Worm (Caenorhabditis elegans) whole organism, L1 larva: ENCODE measurements around the gene lmtr-2.

Source experiments
- C04F5.9 ChIP-seq: sonication (generic microtip); optimal IDR thresholded peaks from 2 replicates; lab custom pipeline; 2016; ENCODE audit warnings: missing genetic modification characterization, missing compliant biosample characterization
- C16A3.4 ChIP-seq: fragments of 150-350 bp; optimal IDR thresholded peaks from 2 replicates; lab custom pipeline; 2014; ENCODE audit warnings: missing biosample characterization, missing genetic modification characterization
- F16B12.6 ChIP-seq: fragments of 150-350 bp; optimal IDR thresholded peaks from 2 replicates; lab custom pipeline; 2014; ENCODE audit warnings: missing biosample characterization, missing genetic modification characterization
- aha-1 ChIP-seq: fragments of 150-350 bp; optimal IDR thresholded peaks from 2 replicates; lab custom pipeline; 2014; ENCODE audit warnings: missing biosample characterization, missing genetic modification characterization
- alr-1 ChIP-seq: fragments of 200-800 bp; sonication (Bioruptor generic); optimal IDR thresholded peaks from 2 replicates; lab custom pipeline; 2018; ENCODE audit warnings: borderline replicate concordance, mild to moderate bottlenecking, missing genetic modification characterization, missing compliant biosample characterization
- blmp-1 ChIP-seq: fragments of 150-350 bp; optimal IDR thresholded peaks from 2 replicates; lab custom pipeline; 2014; ENCODE audit warnings: missing biosample characterization, missing genetic modification characterization
- ceh-82 ChIP-seq, 3 experiments: fragments of 150-350 bp in 1 of 3; sonication (generic microtip) in 2 of 3; optimal IDR thresholded peaks; 2 replicates each; lab custom pipeline; 2014 to 2017; ENCODE audit warnings: missing biosample characterization in 3 of 3, missing genetic modification characterization in 3 of 3
- ceh-88 ChIP-seq: fragments of 200-800 bp; sonication (Bioruptor generic); IDR thresholded peaks from 2 replicates; pipeline ENCODE4 v1.3.6; 2022; ENCODE audit warnings: missing genetic modification characterization, missing compliant biosample characterization
- ces-1 ChIP-seq: fragments of 150-350 bp; optimal IDR thresholded peaks from 2 replicates; lab custom pipeline; 2014; ENCODE audit warnings: missing biosample characterization, missing genetic modification reagents, missing genetic modification characterization
- efl-1 ChIP-seq, 4 experiments: fragments of 150-350 bp; optimal IDR thresholded peaks in 3 of 4; peaks in 1 of 4; 1 replicate in 1 of 4; 2 replicates in 3 of 4; lab custom pipeline; 2014; ENCODE audit warnings: missing biosample characterization in 2 of 4, missing genetic modification characterization in 2 of 4, missing genetic modification reagents in 2 of 4
- elt-3 ChIP-seq, 6 experiments: fragments of 150-350 bp in 1 of 6; sonication (generic microtip); optimal IDR thresholded peaks; 2 replicates each; lab custom pipeline; 2017 to 2018; ENCODE audit warnings: missing biosample characterization in 6 of 6, missing genetic modification characterization in 6 of 6, inconsistent platforms in 1 of 6
- ets-5 ChIP-seq: fragments of 200-800 bp; sonication (Bioruptor generic); IDR thresholded peaks from 2 replicates; pipeline ENCODE4 v1.3.6; 2022; ENCODE audit warnings: missing genetic modification characterization, missing compliant biosample characterization
- fkh-10 ChIP-seq: sonication (generic microtip); optimal IDR thresholded peaks from 2 replicates; lab custom pipeline; 2017; ENCODE audit warnings: missing biosample characterization, missing genetic modification reagents, missing genetic modification characterization
- fkh-8 ChIP-seq: sonication (generic microtip); optimal IDR thresholded peaks from 2 replicates; lab custom pipeline; 2016; ENCODE audit warnings: mild to moderate bottlenecking, missing genetic modification characterization, missing compliant biosample characterization
- fos-1 ChIP-seq: fragments of 150-350 bp; optimal IDR thresholded peaks from 2 replicates; lab custom pipeline; 2014; ENCODE audit warnings: missing biosample characterization, missing genetic modification characterization
- grh-1 ChIP-seq: fragments of 200-800 bp; sonication (Bioruptor generic); IDR thresholded peaks from 2 replicates; pipeline ENCODE4 v1.3.6; 2022; ENCODE audit warnings: missing genetic modification reagents, missing genetic modification characterization, missing compliant biosample characterization
- hlh-17 ChIP-seq: fragments of 200-800 bp; sonication (Bioruptor generic); optimal IDR thresholded peaks from 2 replicates; lab custom pipeline; 2018; ENCODE audit warnings: missing genetic modification characterization, mild to moderate bottlenecking, missing compliant biosample characterization, moderate library complexity, borderline replicate concordance
- isw-1 ChIP-seq: fragments of 200-800 bp; sonication (Bioruptor generic); IDR thresholded peaks from 2 replicates; pipeline ENCODE4 v1.3.6; 2022; ENCODE audit warnings: missing genetic modification characterization, missing compliant biosample characterization
- lin-14 ChIP-seq: fragments of 200-800 bp; sonication (Bioruptor generic); optimal IDR thresholded peaks from 2 replicates; lab custom pipeline; 2018; ENCODE audit warnings: mild to moderate bottlenecking, missing genetic modification characterization, moderate library complexity, missing compliant biosample characterization
- lin-15B ChIP-seq: fragments of 150-350 bp; sonication (generic microtip); optimal IDR thresholded peaks from 3 replicates; lab custom pipeline; 2014; ENCODE audit warnings: missing biosample characterization, missing genetic modification characterization
- lin-35 ChIP-seq, 2 experiments: fragments of 150-350 bp; optimal IDR thresholded peaks; 2 replicates each; lab custom pipeline; 2014; ENCODE audit warnings: missing biosample characterization in 2 of 2, missing genetic modification characterization in 2 of 2, missing genetic modification reagents in 2 of 2
- mef-2 ChIP-seq: fragments of 150-350 bp; optimal IDR thresholded peaks from 2 replicates; lab custom pipeline; 2014; ENCODE audit warnings: missing biosample characterization, missing genetic modification characterization
- mep-1 ChIP-seq: fragments of 150-350 bp; optimal IDR thresholded peaks from 2 replicates; lab custom pipeline; 2014; ENCODE audit warnings: missing biosample characterization, missing genetic modification characterization
- nhr-12 ChIP-seq: sonication (generic microtip); optimal IDR thresholded peaks from 2 replicates; lab custom pipeline; 2017; ENCODE audit warnings: missing biosample characterization, missing genetic modification characterization
- nhr-19 ChIP-seq: fragments of 200-800 bp; sonication (Bioruptor generic); conservative IDR thresholded peaks from 2 replicates; pipeline ENCODE4 v1.3.6; 2022; ENCODE audit warnings: missing genetic modification characterization, missing compliant biosample characterization
- nhr-20 ChIP-seq: sonication (generic microtip); optimal IDR thresholded peaks from 2 replicates; lab custom pipeline; 2016; ENCODE audit warnings: mild to moderate bottlenecking, missing genetic modification characterization, missing compliant biosample characterization
- nhr-28 ChIP-seq: fragments of 150-350 bp; optimal IDR thresholded peaks from 2 replicates; lab custom pipeline; 2014; ENCODE audit warnings: missing biosample characterization, missing genetic modification characterization
- nhr-47 ChIP-seq: sonication (generic microtip); optimal IDR thresholded peaks from 2 replicates; lab custom pipeline; 2016; ENCODE audit warnings: mild to moderate bottlenecking, missing genetic modification characterization, moderate library complexity, missing compliant biosample characterization
- nhr-71 ChIP-seq: sonication (generic microtip); optimal IDR thresholded peaks from 2 replicates; lab custom pipeline; 2016; ENCODE audit warnings: mild to moderate bottlenecking, missing genetic modification characterization, moderate library complexity, missing compliant biosample characterization
- nhr-77 ChIP-seq: fragments of 150-350 bp; optimal IDR thresholded peaks from 2 replicates; lab custom pipeline; 2014; ENCODE audit warnings: missing biosample characterization, missing genetic modification characterization
- nhr-84 ChIP-seq: sonication (generic microtip); optimal IDR thresholded peaks from 2 replicates; lab custom pipeline; 2017; ENCODE audit warnings: missing biosample characterization, missing genetic modification characterization
- nhr-85 ChIP-seq: sonication (generic microtip); peaks from one replicate; lab custom pipeline; 2016; ENCODE audit warnings: missing genetic modification characterization, inconsistent platforms, missing compliant biosample characterization
- nhr-90 ChIP-seq: sonication (generic microtip); optimal IDR thresholded peaks from 2 replicates; lab custom pipeline; 2016; ENCODE audit warnings: mild to moderate bottlenecking, missing genetic modification characterization, missing compliant biosample characterization; ENCODE audit not compliant: poor library complexity
- rnt-1 ChIP-seq: sonication (generic microtip); optimal IDR thresholded peaks from 2 replicates; lab custom pipeline; 2016; ENCODE audit warnings: mild to moderate bottlenecking, missing genetic modification characterization, moderate library complexity, missing compliant biosample characterization
- skn-1 ChIP-seq: fragments of 150-350 bp; optimal IDR thresholded peaks from 2 replicates; lab custom pipeline; 2014; ENCODE audit warnings: missing biosample characterization, missing genetic modification characterization
- snpc-4 ChIP-seq: fragments of 150-350 bp; optimal IDR thresholded peaks from 2 replicates; lab custom pipeline; 2014; ENCODE audit warnings: missing biosample characterization, missing genetic modification characterization
- snu-23 ChIP-seq: sonication (generic microtip); optimal IDR thresholded peaks from 2 replicates; lab custom pipeline; 2016; ENCODE audit warnings: missing genetic modification characterization, missing compliant biosample characterization
- tbx-2 ChIP-seq: sonication (generic microtip); optimal IDR thresholded peaks from 2 replicates; lab custom pipeline; 2016; ENCODE audit warnings: missing genetic modification characterization, missing compliant biosample characterization
- tlp-1 ChIP-seq: fragments of 150-350 bp; optimal IDR thresholded peaks from 2 replicates; lab custom pipeline; 2014; ENCODE audit warnings: missing biosample characterization, missing genetic modification characterization
- unc-62 ChIP-seq: fragments of 150-350 bp; optimal IDR thresholded peaks from 2 replicates; lab custom pipeline; 2014; ENCODE audit warnings: missing biosample characterization, missing genetic modification reagents, missing genetic modification characterization
- unc-86 ChIP-seq: sonication (generic microtip); optimal IDR thresholded peaks from 2 replicates; lab custom pipeline; 2016; ENCODE audit warnings: missing genetic modification characterization, missing compliant biosample characterization
- vab-15 ChIP-seq: sonication (generic microtip); optimal IDR thresholded peaks from 2 replicates; lab custom pipeline; 2017; ENCODE audit warnings: missing genotype, mild to moderate bottlenecking, missing genetic modification characterization, missing compliant biosample characterization
- xbp-1 ChIP-seq: sonication (generic microtip); optimal IDR thresholded peaks from 2 replicates; lab custom pipeline; 2016; ENCODE audit warnings: missing genetic modification characterization, missing compliant biosample characterization
- zag-1 ChIP-seq: fragments of 150-350 bp; optimal IDR thresholded peaks from 2 replicates; lab custom pipeline; 2014; ENCODE audit warnings: missing biosample characterization, missing genetic modification characterization
- zip-4 ChIP-seq: fragments of 200-800 bp; sonication (Bioruptor generic); optimal IDR thresholded peaks from 2 replicates; lab custom pipeline; 2018; ENCODE audit warnings: mild to moderate bottlenecking, missing genetic modification characterization, moderate library complexity, missing compliant biosample characterization

The lmtr-2 gene

DNA sequence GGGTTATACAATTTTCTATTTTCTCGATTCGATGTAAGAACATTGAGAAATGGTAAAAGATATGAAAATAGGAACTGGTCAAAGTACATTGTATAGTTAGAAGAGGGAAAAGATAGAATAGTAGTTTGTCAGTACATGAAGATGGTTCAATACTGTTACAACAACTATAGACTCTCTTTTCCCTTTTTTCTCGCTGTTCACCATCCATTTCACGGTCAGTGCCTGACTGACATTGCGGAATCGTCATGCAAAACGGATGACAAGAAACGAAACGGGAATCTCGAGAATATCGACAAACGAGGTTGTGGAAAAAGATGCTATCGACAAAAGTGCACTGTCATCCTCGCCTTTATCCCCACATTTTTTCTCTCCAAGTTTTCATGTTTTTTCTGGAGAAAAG is 32.8 kb upstream of the lmtr-2 start:
- TF ChIP-seq C16A3.4 (tag; lab: Kevin White, UChicago) (no peak), tlp-1 (tag; lab: Kevin White, UChicago) (no peak), nhr-47 (tag; lab: Kevin White, UChicago) (no peak), elt-3 (tag; optimal IDR thresholded peaks at IDR 0.05; lab: Kevin White, UChicago) (peak in 2 of 6 experiments; percentile 33 to 36), mep-1 (peak; percentile 38), fkh-10 (GFP tag; lab: Kevin White, UChicago) (no peak), lin-14 (GFP tag; lab: Kevin White, UChicago) (peak; percentile 62), nhr-19 (no peak), nhr-20 (peak; percentile 35), snu-23 (GFP tag; lab: Kevin White, UChicago) (peak; percentile 28), nhr-71 (peak; percentile 15), zag-1 (tag; lab: Kevin White, UChicago) (no peak), blmp-1 (tag; lab: Kevin White, UChicago) (peak; percentile 92), grh-1 (GFP tag; lab: Robert Waterston, UW) (no peak), nhr-90 (tag; lab: Kevin White, UChicago) (no peak), efl-1 (optimal IDR thresholded peaks at IDR 0.05; lab: Kevin White, UChicago) (no peak), efl-1 (GFP tag; optimal IDR thresholded peaks at IDR 0.05 in 1 of 2; lab: Kevin White, UChicago) (peak in 1 of 2 experiments; percentile 41), unc-62 (GFP tag; lab: Kevin White, UChicago) (no peak)

DNA sequence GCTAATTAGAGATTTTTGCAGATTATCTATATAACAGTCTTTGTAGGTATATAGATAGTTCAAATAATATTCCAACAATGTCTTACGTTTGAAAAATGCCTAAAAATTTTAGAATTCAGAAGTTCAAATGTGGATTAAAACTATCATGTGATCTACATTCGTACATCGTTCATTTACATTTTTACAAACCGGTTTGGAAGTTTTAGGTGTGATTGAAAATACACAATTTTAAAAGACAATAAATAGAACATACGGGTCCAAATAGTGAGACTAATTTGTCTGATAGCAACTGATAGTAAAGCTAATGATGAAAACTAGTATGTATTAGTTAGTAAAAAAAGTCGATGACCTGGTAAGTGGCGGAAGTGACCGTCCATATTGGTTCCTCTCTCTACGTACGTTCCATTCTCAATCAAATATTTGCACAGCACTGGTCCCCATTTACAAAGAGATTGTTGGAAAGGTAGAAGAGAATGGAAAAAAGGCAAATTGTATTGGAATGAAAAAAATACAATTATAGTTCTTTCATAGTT is 30.5 kb upstream of the lmtr-2 start:
- TF ChIP-seq nhr-84 (tag; lab: Kevin White, UChicago) = no peak
- TF ChIP-seq nhr-85 (tag; lab: Kevin White, UChicago) = peak; percentile 81
- TF ChIP-seq snu-23 (GFP tag; lab: Kevin White, UChicago) = no peak
- no peak for TF ChIP-seq nhr-90 (tag; lab: Kevin White, UChicago)
- no peak for TF ChIP-seq nhr-28
- TF ChIP-seq nhr-20 = peak; percentile 2
- TF ChIP-seq lin-15B = no peak
- no peak for TF ChIP-seq nhr-19
- TF ChIP-seq lin-35 (GFP tag; optimal IDR thresholded peaks at IDR 0.05; lab: Kevin White, UChicago) = peak in 1 of 2 experiments; percentile 12
- TF ChIP-seq C04F5.9 (tag; lab: Kevin White, UChicago) = no peak
- TF ChIP-seq ceh-82 (tag; optimal IDR thresholded peaks at IDR 0.05; lab: Kevin White, UChicago) = no peak
- no peak for TF ChIP-seq efl-1 (optimal IDR thresholded peaks at IDR 0.05; lab: Kevin White, UChicago)
- TF ChIP-seq efl-1 (GFP tag; optimal IDR thresholded peaks at IDR 0.05 in 1 of 2; lab: Kevin White, UChicago) = peak in 1 of 2 experiments; percentile 90
- no peak for TF ChIP-seq snpc-4
- TF ChIP-seq aha-1 (tag; lab: Kevin White, UChicago) = no peak
- TF ChIP-seq grh-1 (GFP tag; lab: Robert Waterston, UW) = peak; percentile 60
- no peak for TF ChIP-seq tbx-2 (tag; lab: Kevin White, UChicago)
- TF ChIP-seq fkh-8 (tag; lab: Kevin White, UChicago) = no peak
- TF ChIP-seq lin-14 (GFP tag; lab: Kevin White, UChicago) = peak; percentile 36
- no peak for TF ChIP-seq zip-4 (GFP tag; lab: Kevin White, UChicago)
- no peak for TF ChIP-seq hlh-17
- TF ChIP-seq vab-15 = no peak
- TF ChIP-seq nhr-12 (tag; lab: Kevin White, UChicago) = no peak
- no peak for TF ChIP-seq nhr-71
- no peak for TF ChIP-seq nhr-77 (tag; lab: Kevin White, UChicago)
- TF ChIP-seq blmp-1 (tag; lab: Kevin White, UChicago) = no peak
- TF ChIP-seq fos-1 = no peak
- TF ChIP-seq F16B12.6 = no peak
- no peak for TF ChIP-seq ceh-88 (GFP tag; lab: Robert Waterston, UW)

- TF ChIP-seq vab-15 (no peak), ces-1 (GFP tag; lab: Kevin White, UChicago) (no peak), fkh-8 (tag; lab: Kevin White, UChicago) (no peak), ets-5 (GFP tag; lab: Robert Waterston, UW) (no peak), C16A3.4 (tag; lab: Kevin White, UChicago) (peak; percentile 4), mef-2 (no peak), tbx-2 (tag; lab: Kevin White, UChicago) (peak; percentile 30), rnt-1 (no peak), nhr-28 (no peak), nhr-85 (tag; lab: Kevin White, UChicago) (peak; percentile 84), hlh-17 (no peak), zag-1 (tag; lab: Kevin White, UChicago) (no peak), nhr-19 (peak; percentile 56), alr-1 (tag; lab: Kevin White, UChicago) (no peak), unc-86 (tag; lab: Kevin White, UChicago) (no peak), lin-15B (no peak), xbp-1 (no peak), nhr-12 (tag; lab: Kevin White, UChicago) (no peak), skn-1 (no peak), isw-1 (GFP tag; lab: Robert Waterston, UW) (no peak)
Observed at ce11 chrV:8040247-8041084, 29.6 kb upstream of the lmtr-2 start.
